Fruit fly (Drosophila melanogaster) whole organism, embryonic: Measurements from ENCODE around the gene Tengl3.

ENCODE experiments used
- Aef1 ChIP-seq: fragments of 200-800 bp; sonication (Bioruptor generic); IDR thresholded peaks from 3 replicates; pipeline ENCODE4 v1.3.6; 2022; ENCODE audit warnings: missing biosample characterization, missing genetic modification characterization
- CG10959 ChIP-seq: fragments of 200-800 bp; sonication (Bioruptor generic); IDR thresholded peaks from 2 replicates; pipeline ENCODE4 v1.3.6; 2022; ENCODE audit warnings: missing biosample characterization, missing genetic modification characterization
- CG11247 ChIP-seq: fragments of 200-800 bp; sonication (Bioruptor generic); IDR thresholded peaks from 2 replicates; pipeline ENCODE4 v1.3.6; 2022; ENCODE audit warnings: missing biosample characterization, missing genetic modification characterization
- CG11456 ChIP-seq: fragments of 200-800 bp; sonication (Bioruptor generic); IDR thresholded peaks from 3 replicates; pipeline ENCODE4 v1.3.6; 2022; ENCODE audit warnings: missing biosample characterization, missing genetic modification characterization
- CG11695 ChIP-seq: fragments of 200-800 bp; sonication (Bioruptor generic); IDR thresholded peaks from 3 replicates; pipeline ENCODE4 v1.3.6; 2022; ENCODE audit warnings: missing biosample characterization, missing genetic modification characterization
- CG13424 ChIP-seq: fragments of 200-800 bp; sonication (Bioruptor generic); optimal IDR thresholded peaks from 2 replicates; lab custom pipeline; 2019; ENCODE audit warnings: missing biosample characterization, mild to moderate bottlenecking, missing genetic modification characterization, moderate library complexity
- CG14014 ChIP-seq: fragments of 200-800 bp; sonication (Bioruptor generic); IDR thresholded peaks from 2 replicates; pipeline ENCODE4 v1.3.6; 2022; ENCODE audit warnings: missing biosample characterization, missing genetic modification characterization
- CG14667 ChIP-seq: fragments of 200-800 bp; sonication (Bioruptor generic); IDR thresholded peaks from 2 replicates; pipeline ENCODE4 v1.3.6; 2022; ENCODE audit warnings: missing biosample characterization, missing genetic modification characterization
- CG15696 ChIP-seq: fragments of 200-800 bp; sonication (Bioruptor generic); optimal IDR thresholded peaks from 2 replicates; lab custom pipeline; 2019; ENCODE audit warnings: missing biosample characterization, mild to moderate bottlenecking, missing genetic modification characterization, moderate library complexity
- CG16813 ChIP-seq: fragments of 200-800 bp; sonication (Bioruptor generic); IDR thresholded peaks from 3 replicates; pipeline ENCODE4 v1.3.6; 2022; ENCODE audit warnings: missing biosample characterization, missing genetic modification characterization; ENCODE audit not compliant: partially characterized antibody
- CG18619 ChIP-seq: fragments of 200-800 bp; sonication (Bioruptor generic); optimal IDR thresholded peaks from 3 replicates; lab custom pipeline; 2017; ENCODE audit warnings: missing biosample characterization, mild to moderate bottlenecking, missing genetic modification characterization
- CG3065 ChIP-seq: fragments of 200-800 bp; sonication (Bioruptor generic); optimal IDR thresholded peaks from 2 replicates; lab custom pipeline; 2016; ENCODE audit warnings: missing biosample characterization, missing genetic modification characterization
- CG3847 ChIP-seq: fragments of 200-800 bp; sonication (Bioruptor generic); IDR thresholded peaks from 2 replicates; pipeline ENCODE4 v1.3.6; 2022; ENCODE audit warnings: missing biosample characterization, missing genetic modification characterization
- CG43689 ChIP-seq: fragments of 200-800 bp; sonication (Bioruptor generic); IDR thresholded peaks from 2 replicates; pipeline ENCODE4 v1.3.6; 2022; ENCODE audit warnings: missing biosample characterization, missing genetic modification characterization
- CG5180 ChIP-seq: fragments of 200-800 bp; sonication (Bioruptor generic); optimal IDR thresholded peaks from 3 replicates; lab custom pipeline; 2017; ENCODE audit warnings: missing biosample characterization, missing genetic modification characterization, mild to moderate bottlenecking, moderate library complexity, missing genetic modification reagents
- CG6254 ChIP-seq: fragments of 200-800 bp; sonication (Bioruptor generic); optimal IDR thresholded peaks from 3 replicates; lab custom pipeline; 2017; ENCODE audit warnings: mild to moderate bottlenecking, missing biosample characterization, missing genetic modification reagents, missing genetic modification characterization
- CG6689 ChIP-seq: fragments of 200-800 bp; sonication (Bioruptor generic); IDR thresholded peaks from 2 replicates; pipeline ENCODE4 v1.3.6; 2022; ENCODE audit warnings: missing biosample characterization, missing genetic modification characterization
- CG9797 ChIP-seq: fragments of 200-800 bp; sonication (Bioruptor generic); optimal IDR thresholded peaks from 3 replicates; lab custom pipeline; 2018; ENCODE audit warnings: missing biosample characterization, mild to moderate bottlenecking, missing genetic modification characterization
- CoRest ChIP-seq: fragments of 200-800 bp; sonication (Bioruptor generic); optimal IDR thresholded peaks from 3 replicates; lab custom pipeline; 2018; ENCODE audit warnings: missing biosample characterization, mild to moderate bottlenecking, missing genetic modification characterization, moderate library complexity
- CrebB ChIP-seq: fragments of 200-800 bp; sonication (Bioruptor generic); optimal IDR thresholded peaks from 3 replicates; lab custom pipeline; 2018; ENCODE audit warnings: missing biosample characterization, mild to moderate bottlenecking, missing genetic modification characterization
- ERR ChIP-seq: fragments of 200-800 bp; sonication (Bioruptor generic); optimal IDR thresholded peaks from 2 replicates; lab custom pipeline; 2016; ENCODE audit warnings: missing biosample characterization, missing genetic modification characterization
- Hand ChIP-seq: fragments of 200-800 bp; sonication (Bioruptor generic); optimal IDR thresholded peaks from 2 replicates; lab custom pipeline; 2017; ENCODE audit warnings: mild to moderate bottlenecking, missing biosample characterization, missing genetic modification reagents, missing genetic modification characterization
- HmgD ChIP-seq: fragments of 200-800 bp; sonication (Bioruptor generic); optimal IDR thresholded peaks from 3 replicates; lab custom pipeline; 2016; ENCODE audit warnings: missing biosample characterization, missing genetic modification characterization
- Hr39 ChIP-seq: fragments of >200 bp; optimal IDR thresholded peaks from 2 replicates; lab custom pipeline; 2017
- Max ChIP-seq: fragments of 200-800 bp; sonication (Bioruptor generic); optimal IDR thresholded peaks from 2 replicates; lab custom pipeline; 2016; ENCODE audit warnings: missing biosample characterization, mild to moderate bottlenecking, missing genetic modification characterization
- Med ChIP-seq: fragments of 200-800 bp; sonication (Bioruptor generic); peaks from one replicate; lab custom pipeline; 2016; ENCODE audit warnings: missing biosample characterization, missing genetic modification characterization, mild to moderate bottlenecking, inconsistent platforms, moderate library complexity
- NC2α ChIP-seq: fragments of 200-800 bp; sonication (Bioruptor generic); optimal IDR thresholded peaks from 2 replicates; lab custom pipeline; 2016; ENCODE audit warnings: missing biosample characterization, missing genetic modification characterization
- Opbp ChIP-seq: fragments of 200-800 bp; sonication (Bioruptor generic); IDR thresholded peaks from 3 replicates; pipeline ENCODE4 v1.3.6; 2022; ENCODE audit warnings: missing biosample characterization, missing genetic modification characterization; ENCODE audit not compliant: partially characterized antibody
- Optix ChIP-seq: fragments of 200-800 bp; sonication (Bioruptor generic); IDR thresholded peaks from 3 replicates; pipeline ENCODE4 v1.3.6; 2022; ENCODE audit warnings: missing biosample characterization, missing genetic modification characterization
- Rfx ChIP-seq: fragments of 200-800 bp; sonication (Bioruptor generic); IDR thresholded peaks from 2 replicates; pipeline ENCODE4 v1.3.6; 2022; ENCODE audit warnings: missing biosample characterization, missing genetic modification characterization
- Vsx1 ChIP-seq: fragments of 200-800 bp; sonication (Bioruptor generic); optimal IDR thresholded peaks from 2 replicates; lab custom pipeline; 2017; ENCODE audit warnings: missing biosample characterization, mild to moderate bottlenecking, missing genetic modification characterization, missing genetic modification reagents
- Xbp1 ChIP-seq: fragments of 200-800 bp; sonication (Bioruptor generic); optimal IDR thresholded peaks from 3 replicates; lab custom pipeline; 2016; ENCODE audit warnings: missing biosample characterization, mild to moderate bottlenecking, missing genetic modification characterization
- ato ChIP-seq: fragments of 200-800 bp; sonication (Bioruptor generic); IDR thresholded peaks from 2 replicates; pipeline ENCODE4 v1.3.6; 2022; ENCODE audit warnings: missing biosample characterization, missing genetic modification characterization; ENCODE audit not compliant: partially characterized antibody
- btn ChIP-seq: fragments of 200-800 bp; sonication (Bioruptor generic); optimal IDR thresholded peaks from 2 replicates; lab custom pipeline; 2016; ENCODE audit warnings: missing biosample characterization, missing genetic modification characterization
- cato ChIP-seq: fragments of 200-800 bp; sonication (Bioruptor generic); optimal IDR thresholded peaks from 2 replicates; lab custom pipeline; 2016; ENCODE audit warnings: missing biosample characterization, missing genetic modification characterization, borderline replicate concordance
- dan ChIP-seq: fragments of 200-800 bp; sonication (Bioruptor generic); IDR thresholded peaks from 2 replicates; pipeline ENCODE4 v1.3.6; 2022; ENCODE audit warnings: missing biosample characterization, missing genetic modification characterization
- ems ChIP-seq: fragments of 200-800 bp; sonication (Bioruptor generic); optimal IDR thresholded peaks from 3 replicates; lab custom pipeline; 2016; ENCODE audit warnings: missing biosample characterization, missing genetic modification characterization
- esg ChIP-seq: fragments of 200-800 bp; sonication (Bioruptor generic); conservative IDR thresholded peaks from 2 replicates; pipeline ENCODE4 v1.3.6; 2022; ENCODE audit warnings: missing biosample characterization, missing genetic modification characterization
- eve ChIP-seq, 2 experiments: fragments of >200 bp; optimal IDR thresholded peaks; 2 replicates each; lab custom pipeline; 2017; ENCODE audit warnings: missing biosample characterization in 2 of 2, missing genetic modification characterization in 2 of 2
- fd96Cb ChIP-seq: fragments of 200-800 bp; sonication (Bioruptor generic); optimal IDR thresholded peaks from 2 replicates; lab custom pipeline; 2018; ENCODE audit warnings: missing biosample characterization, mild to moderate bottlenecking, missing genetic modification characterization, moderate library complexity
- her ChIP-seq: fragments of 200-800 bp; sonication (Bioruptor generic); optimal IDR thresholded peaks from 2 replicates; lab custom pipeline; 2016; ENCODE audit warnings: missing biosample characterization, missing genetic modification characterization
- lilli ChIP-seq: fragments of 200-800 bp; sonication (Bioruptor generic); optimal IDR thresholded peaks from 3 replicates; lab custom pipeline; 2016; ENCODE audit warnings: missing biosample characterization, missing genetic modification characterization
- mld ChIP-seq: fragments of 200-800 bp; sonication (Bioruptor generic); IDR thresholded peaks from 3 replicates; pipeline ENCODE4 v1.3.6; 2022; ENCODE audit warnings: missing biosample characterization, missing genetic modification characterization; ENCODE audit not compliant: partially characterized antibody
- pros ChIP-seq: fragments of 200-800 bp; sonication (Bioruptor generic); optimal IDR thresholded peaks from 3 replicates; lab custom pipeline; 2019; ENCODE audit warnings: missing biosample characterization, mild to moderate bottlenecking, missing genetic modification characterization, moderate library complexity
- ranshi ChIP-seq: fragments of 200-800 bp; sonication (Bioruptor generic); IDR thresholded peaks from 2 replicates; pipeline ENCODE4 v1.3.6; 2022; ENCODE audit warnings: missing biosample characterization, missing genetic modification characterization
- slp2 ChIP-seq: fragments of 200-800 bp; sonication (Bioruptor generic); optimal IDR thresholded peaks from 2 replicates; lab custom pipeline; 2016; ENCODE audit warnings: missing biosample characterization, missing genetic modification characterization
- tio ChIP-seq: fragments of 200-800 bp; sonication (Bioruptor generic); optimal IDR thresholded peaks from 2 replicates; lab custom pipeline; 2017; ENCODE audit warnings: missing biosample characterization, missing genetic modification characterization, inconsistent platforms
- vvl ChIP-seq: fragments of 200-800 bp; sonication (Bioruptor generic); IDR thresholded peaks from 2 replicates; pipeline ENCODE4 v1.3.6; 2022; ENCODE audit warnings: missing biosample characterization, missing genetic modification characterization
- wor ChIP-seq: fragments of 200-800 bp; sonication (Bioruptor generic); IDR thresholded peaks from 2 replicates; pipeline ENCODE4 v1.3.6; 2022; ENCODE audit warnings: missing biosample characterization, missing genetic modification characterization
- z ChIP-seq: fragments of 200-800 bp; sonication (Bioruptor generic); IDR thresholded peaks from 3 replicates; pipeline ENCODE4 v1.3.6; 2022; ENCODE audit warnings: missing biosample characterization, missing genetic modification characterization

The Tengl3 gene

DNA sequence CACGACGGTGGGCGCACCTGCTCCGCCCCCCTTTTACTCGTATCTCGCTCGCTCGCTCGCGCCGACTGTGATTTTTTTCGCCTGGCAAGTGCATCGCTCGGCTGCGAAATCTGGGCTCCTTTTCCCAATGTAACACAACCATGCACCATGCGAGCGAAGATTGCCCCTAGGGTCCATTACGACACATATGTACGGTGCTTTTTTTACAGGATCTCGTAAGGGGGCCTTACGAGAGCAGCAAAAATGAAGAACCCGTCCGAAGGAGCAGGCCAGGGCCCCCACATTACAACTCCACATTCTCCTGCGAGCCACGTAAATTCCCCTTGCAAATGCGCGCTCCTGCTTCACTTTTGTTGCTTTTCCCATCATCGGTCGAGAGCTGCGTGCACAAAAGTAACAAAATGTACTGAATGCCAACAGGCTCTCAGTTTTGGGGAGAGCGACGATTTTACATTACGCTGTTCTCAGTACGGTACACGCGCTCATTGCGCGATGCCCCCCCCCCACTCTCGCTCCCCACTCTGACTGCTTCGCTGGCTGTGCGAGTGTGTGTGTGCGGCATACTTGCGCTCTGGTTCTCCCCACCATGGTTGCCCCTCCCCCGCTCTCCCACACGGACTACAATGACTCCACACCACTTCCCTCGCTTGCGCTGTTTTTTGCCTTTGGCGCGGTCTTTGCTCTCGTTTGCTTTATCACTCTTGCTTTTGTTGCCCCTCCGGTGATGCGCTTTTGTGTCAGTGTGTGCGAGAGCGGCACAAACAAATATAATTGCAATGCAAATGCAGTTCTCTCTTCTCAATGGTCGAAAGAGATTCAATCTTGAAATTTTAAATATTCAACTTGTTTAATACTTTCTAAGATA, 35.0 kb downstream of the Tengl3 start (continued):
- TF ChIP-seq mld (GFP tag; lab: Robert Waterston, UW) (no peak), CG10959 (no peak), CG6254 (GFP tag; lab: Kevin White, UChicago) (peak; percentile 31), pros (GFP tag; lab: Kevin White, UChicago) (peak; percentile 65), CG14014 (GFP tag; lab: Robert Waterston, UW) (no peak; the same call in 1 of the 2 replicates), CG6689 (GFP tag; lab: Robert Waterston, UW) (0 out of 2 replicates have a peak, but pooled peaks have one; percentile 9), wor (GFP tag; lab: Robert Waterston, UW) (no peak), CG13424 (tag; lab: Kevin White, UChicago) (no peak), Opbp (GFP tag; lab: Robert Waterston, UW) (peak; percentile 64), CG9797 (GFP tag; lab: Kevin White, UChicago) (no peak), cato (GFP tag; lab: Kevin White, UChicago) (no peak), Aef1 (peak; percentile 56; the same call in 2 of the 3 replicates), CG15696 (tag; lab: Kevin White, UChicago) (no peak), CG14667 (GFP tag; lab: Robert Waterston, UW) (no peak), dan (GFP tag; lab: Robert Waterston, UW) (no peak), CrebB (no peak), CG11456 (GFP tag; lab: Robert Waterston, UW) (peak; percentile 44; the same call in 1 of the 3 replicates), lilli (GFP tag; lab: Kevin White, UChicago) (no peak), CG18619 (GFP tag; lab: Kevin White, UChicago) (no peak), her (GFP tag; lab: Kevin White, UChicago) (no peak), CoRest (tag; lab: Kevin White, UChicago) (peak; percentile 0), Optix (GFP tag; lab: Robert Waterston, UW) (no peak), CG43689 (no peak), vvl (peak; percentile 27; the same call in 1 of the 2 replicates), Max (no peak), CG3847 (GFP tag; lab: Robert Waterston, UW) (no peak), slp2 (GFP tag; lab: Kevin White, UChicago) (no peak), z (GFP tag; lab: Robert Waterston, UW) (peak; percentile 75), Hand (GFP tag; lab: Kevin White, UChicago) (no peak), HmgD (GFP tag; lab: Kevin White, UChicago) (no peak), ERR (GFP tag; lab: Kevin White, UChicago) (no peak), tio (GFP tag; lab: Kevin White, UChicago) (no peak), fd96Cb (tag; lab: Kevin White, UChicago) (no peak), ato (GFP tag; lab: Robert Waterston, UW) (no peak; the same call in 1 of the 2 replicates), Vsx1 (no peak), Rfx (GFP tag; lab: Robert Waterston, UW) (no peak), CG3065 (GFP tag; lab: Kevin White, UChicago) (no peak), CG11695 (GFP tag; lab: Robert Waterston, UW) (no peak), ems (no peak), eve (GFP tag; optimal IDR thresholded peaks at IDR 0.05; lab: Kevin White, UChicago) (no peak), NC2α (GFP tag; lab: Kevin White, UChicago) (no peak), CG16813 (peak; percentile 18; the same call in 1 of the 3 replicates), ranshi (GFP tag; lab: Robert Waterston, UW) (peak; percentile 27; the same call in 1 of the 2 replicates), CG5180 (GFP tag; lab: Kevin White, UChicago) (peak; percentile 32), Hr39 (lab: Kevin White, UChicago) (no peak), esg (GFP tag; lab: Robert Waterston, UW) (no peak), Med (GFP tag; lab: Kevin White, UChicago) (peak; percentile 21), btn (GFP tag; lab: Kevin White, UChicago) (peak; percentile 1), Xbp1 (GFP tag; lab: Kevin White, UChicago) (no peak), CG11247 (no peak)
